Fruit fly (Drosophila melanogaster): ENCODE measurements around the gene CG17931.

CG17931 gene

DNA sequence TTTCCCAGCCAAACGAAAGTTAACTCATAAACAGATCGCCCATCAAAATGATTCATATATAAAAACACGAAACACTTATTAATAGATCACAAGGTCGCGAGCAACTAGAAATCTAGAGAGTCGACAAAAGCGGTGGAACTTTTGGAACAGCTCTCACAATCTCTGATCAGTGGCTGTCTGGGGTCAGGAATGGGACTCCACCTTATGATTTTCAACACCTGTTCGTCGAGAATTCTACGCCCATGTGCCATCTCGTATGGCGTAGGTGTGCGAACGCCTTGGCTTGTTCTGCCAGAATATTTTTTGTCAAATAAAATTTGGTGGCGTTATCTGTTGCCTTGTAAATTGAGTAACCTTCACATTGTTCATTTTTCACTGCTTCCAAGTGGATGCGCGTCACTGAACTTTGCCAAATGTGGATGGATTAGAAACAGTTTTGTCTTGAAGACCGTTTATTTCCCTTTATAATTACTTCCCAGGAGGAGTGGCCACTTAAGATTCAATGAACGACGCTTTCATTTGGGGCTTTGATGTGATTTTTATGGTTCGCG is 3.8 kb downstream of the CG17931 start (continued):
- TF ChIP-seq CG7987 (GFP tag; optimal IDR thresholded peaks at IDR 0.05) (peak; percentile 28), CG7839 (tag; optimal IDR thresholded peaks at IDR 0.05) (peak; percentile 52), NfI (GFP tag; optimal IDR thresholded peaks at IDR 0.05) (peak; percentile 71), dimm (GFP tag; IDR thresholded peaks at IDR 0.05) (no peak), CG14710 (tag; optimal IDR thresholded peaks at IDR 0.05) (no peak), cas (GFP tag; IDR thresholded peaks at IDR 0.05) (no peak), ci (GFP tag; IDR thresholded peaks at IDR 0.05) (peak; percentile 34; the same call in 1 of the 3 replicates), CG12942 (GFP tag; optimal IDR thresholded peaks at IDR 0.05) (peak; percentile 8), emc (GFP tag; optimal IDR thresholded peaks at IDR 0.05) (no peak), Ets65A (GFP tag) (peak; percentile 91), CG16863 (GFP tag; optimal IDR thresholded peaks at IDR 0.05) (no peak), CG6654 (GFP tag; optimal IDR thresholded peaks at IDR 0.05) (no peak), CG11723 (GFP tag; optimal IDR thresholded peaks at IDR 0.05) (no peak), Mes4 (GFP tag; optimal IDR thresholded peaks at IDR 0.05) (no peak), cato (GFP tag; optimal IDR thresholded peaks at IDR 0.05; ENCODE audit: borderline replicate concordance) (no peak), CG4404 (GFP tag; IDR thresholded peaks at IDR 0.05) (no peak), CG2202 (tag; optimal IDR thresholded peaks at IDR 0.05) (no peak), CG31388 (GFP tag; optimal IDR thresholded peaks at IDR 0.05) (no peak), Usf (GFP tag; optimal IDR thresholded peaks at IDR 0.05) (peak; percentile 1), HmgZ (tag; optimal IDR thresholded peaks at IDR 0.05) (peak; percentile 65), CG14667 (GFP tag; IDR thresholded peaks at IDR 0.05) (no peak), Dip2 (GFP tag; IDR thresholded peaks at IDR 0.05) (no peak), Myb (GFP tag; optimal IDR thresholded peaks at IDR 0.05) (peak; percentile 5), CG16813 (GFP tag; IDR thresholded peaks at IDR 0.05; ENCODE audit: partially characterized antibody) (no peak), rib (GFP tag; IDR thresholded peaks at IDR 0.05) (peak; percentile 77; the same call in 1 of the 2 replicates), CG7271 (tag; optimal IDR thresholded peaks at IDR 0.05) (no peak), sim (GFP tag; IDR thresholded peaks at IDR 0.05) (no peak), CG13424 (tag; optimal IDR thresholded peaks at IDR 0.05) (peak; percentile 13), CG8290 (GFP tag; optimal IDR thresholded peaks at IDR 0.05) (no peak), CG8290 (tag; optimal IDR thresholded peaks at IDR 0.05) (peak in 1 of 2 experiments; percentile 89), CG2889 (GFP tag; IDR thresholded peaks at IDR 0.05) (no peak), Dp (GFP tag; optimal IDR thresholded peaks at IDR 0.05) (no peak), CG30020 (tag; optimal IDR thresholded peaks at IDR 0.05) (no peak), CG8089 (GFP tag; optimal IDR thresholded peaks at IDR 0.05) (no peak), toy (GFP tag; IDR thresholded peaks at IDR 0.05) (peak; percentile 55; the same call in 1 of the 2 replicates), pnt (GFP tag; optimal IDR thresholded peaks at IDR 0.05) (no peak), CG11456 (GFP tag; IDR thresholded peaks at IDR 0.05) (peak; percentile 82), pan (optimal IDR thresholded peaks at IDR 0.05) (no peak), pan (GFP tag; optimal IDR thresholded peaks at IDR 0.05 in 1 of 2, IDR thresholded peaks at IDR 0.05 in 1 of 2) (peak in 1 of 2 experiments; percentile 31), trh (GFP tag; optimal IDR thresholded peaks at IDR 0.05) (no peak), br (optimal IDR thresholded peaks at IDR 0.05) (no peak), shn (GFP tag; optimal IDR thresholded peaks at IDR 0.05) (peak; percentile 27), sna (GFP tag; IDR thresholded peaks at IDR 0.05; ENCODE audit: partially characterized antibody) (no peak), ftz-f1 (GFP tag; optimal IDR thresholded peaks at IDR 0.05) (peak; percentile 95), CG31441 (GFP tag; IDR thresholded peaks at IDR 0.05) (no peak), sens (GFP tag) (no peak), Dref (GFP tag; IDR thresholded peaks at IDR 0.05) (peak; percentile 37; the same call in 1 of the 2 replicates), ERR (GFP tag; optimal IDR thresholded peaks at IDR 0.05) (peak; percentile 35), CG7556 (GFP tag; optimal IDR thresholded peaks at IDR 0.05) (no peak), tgo (GFP tag; IDR thresholded peaks at IDR 0.05) (peak; percentile 30; the same call in 1 of the 3 replicates), Fer3 (tag; optimal IDR thresholded peaks at IDR 0.05) (peak; percentile 62), Oli (tag; optimal IDR thresholded peaks at IDR 0.05) (no peak), scrt (GFP tag; optimal IDR thresholded peaks at IDR 0.05) (no peak)
